Fruit fly (Drosophila melanogaster): ENCODE measurements around the gene slou.

dm6 chr3R:21583603-21584218, 26.7 kb upstream of the slou start:
- TF ChIP-seq br (optimal IDR thresholded peaks at IDR 0.05) (no peak), CG9797 (GFP tag; optimal IDR thresholded peaks at IDR 0.05) (no peak), Sox102F (GFP tag; optimal IDR thresholded peaks at IDR 0.05) (no peak), CG7357 (GFP tag; IDR thresholded peaks at IDR 0.05) (no peak), CG17568 (GFP tag; optimal IDR thresholded peaks at IDR 0.05) (no peak), Aef1 (GFP tag; IDR thresholded peaks at IDR 0.05) (no peak), Dip3 (GFP tag; optimal IDR thresholded peaks at IDR 0.05) (no peak), Dll (GFP tag; IDR thresholded peaks at IDR 0.05; ENCODE audit: partially characterized antibody) (no peak), wdn (GFP tag; IDR thresholded peaks at IDR 0.05) (no peak), slou (GFP tag; optimal IDR thresholded peaks at IDR 0.05) (no peak)

Data from whole organism, embryonic.